Worm (Caenorhabditis elegans) whole organism, L3 larva: ENCODE measurements around the gene ztf-9.

Experiments
- aly-2 ChIP-seq: fragments of 150-350 bp; optimal IDR thresholded peaks from 2 replicates; lab custom pipeline; 2014; ENCODE audit warnings: missing biosample characterization, missing genetic modification characterization
- ama-1 ChIP-seq: fragments of 150-350 bp; optimal IDR thresholded peaks from 2 replicates; lab custom pipeline; 2018
- ceh-82 ChIP-seq: fragments of 150-350 bp; optimal IDR thresholded peaks from 2 replicates; lab custom pipeline; 2014; ENCODE audit warnings: missing biosample characterization, missing genetic modification characterization
- ceh-9 ChIP-seq: sonication (generic microtip); optimal IDR thresholded peaks from 2 replicates; lab custom pipeline; 2018; ENCODE audit warnings: missing biosample characterization, missing genetic modification characterization
- daf-12 ChIP-seq: fragments of 150-350 bp; optimal IDR thresholded peaks from 2 replicates; lab custom pipeline; 2014; ENCODE audit warnings: missing biosample characterization, missing genetic modification reagents, missing genetic modification characterization
- egl-27 ChIP-seq: sonication (generic microtip); optimal IDR thresholded peaks from 4 replicates; lab custom pipeline; 2017; ENCODE audit warnings: missing biosample characterization, missing genetic modification reagents, missing genetic modification characterization
- egl-5 ChIP-seq: fragments of 150-350 bp; optimal IDR thresholded peaks from 2 replicates; lab custom pipeline; 2017; ENCODE audit warnings: missing biosample characterization, missing genetic modification reagents, missing genetic modification characterization, inconsistent platforms
- elt-1 ChIP-seq: fragments of 150-350 bp; optimal IDR thresholded peaks from 2 replicates; lab custom pipeline; 2014; ENCODE audit warnings: missing biosample characterization, missing genetic modification characterization
- elt-2 ChIP-seq: sonication (generic microtip); optimal IDR thresholded peaks from 2 replicates; lab custom pipeline; 2016; ENCODE audit warnings: missing genetic modification reagents, mild to moderate bottlenecking, missing genetic modification characterization, missing compliant biosample characterization
- elt-3 ChIP-seq, 3 experiments: fragments of 150-350 bp in 1 of 3; sonication (generic microtip) in 2 of 3; optimal IDR thresholded peaks; 2 replicates in 2 of 3; 4 replicates in 1 of 3; lab custom pipeline; 2014 to 2017; ENCODE audit warnings: missing biosample characterization in 3 of 3, missing genetic modification characterization in 3 of 3
- eor-1 ChIP-seq, 2 experiments: fragments of 150-350 bp; optimal IDR thresholded peaks; 2 replicates each; lab custom pipeline; 2014 to 2018; ENCODE audit warnings: missing biosample characterization in 2 of 2, missing genetic modification characterization in 2 of 2
- fos-1 ChIP-seq: fragments of 150-350 bp; optimal IDR thresholded peaks from 2 replicates; lab custom pipeline; 2014; ENCODE audit warnings: missing biosample characterization, missing genetic modification characterization
- hmg-11 ChIP-seq: sonication (generic microtip); optimal IDR thresholded peaks from 2 replicates; lab custom pipeline; 2016; ENCODE audit warnings: missing genetic modification characterization, missing compliant biosample characterization
- jun-1 ChIP-seq: fragments of 150-350 bp; optimal IDR thresholded peaks from 2 replicates; lab custom pipeline; 2014; ENCODE audit warnings: missing biosample characterization, missing genetic modification reagents, missing genetic modification characterization
- lin-15B ChIP-seq: fragments of 150-350 bp; optimal IDR thresholded peaks from 2 replicates; lab custom pipeline; 2014; ENCODE audit warnings: missing biosample characterization, missing genetic modification characterization
- lsy-12 ChIP-seq: sonication (generic microtip); optimal IDR thresholded peaks from 2 replicates; lab custom pipeline; 2016; ENCODE audit warnings: mild to moderate bottlenecking, missing genetic modification characterization, missing compliant biosample characterization
- mdl-1 ChIP-seq: fragments of 150-350 bp; optimal IDR thresholded peaks from 2 replicates; lab custom pipeline; 2014; ENCODE audit warnings: missing biosample characterization, missing genetic modification characterization
- mml-1 ChIP-seq: fragments of 150-350 bp; sonication (generic microtip); optimal IDR thresholded peaks from 3 replicates; lab custom pipeline; 2014; ENCODE audit warnings: missing biosample characterization, missing genetic modification characterization
- nfya-1 ChIP-seq: sonication (generic microtip); optimal IDR thresholded peaks from 2 replicates; lab custom pipeline; 2017; ENCODE audit warnings: missing genetic modification characterization, mild to moderate bottlenecking, missing compliant biosample characterization, antibody characterized with exemption, moderate library complexity; ENCODE audit not compliant: insufficient read depth
- nhr-11 ChIP-seq: fragments of 150-350 bp; optimal IDR thresholded peaks from 2 replicates; lab custom pipeline; 2014; ENCODE audit warnings: missing biosample characterization, missing genetic modification characterization
- nhr-237 ChIP-seq: fragments of 150-350 bp; optimal IDR thresholded peaks from 2 replicates; lab custom pipeline; 2014; ENCODE audit warnings: missing biosample characterization, missing genetic modification characterization
- nhr-25 ChIP-seq: sonication (generic microtip); optimal IDR thresholded peaks from 2 replicates; lab custom pipeline; 2017; ENCODE audit warnings: missing biosample characterization, missing genetic modification characterization
- nhr-43 ChIP-seq: sonication (generic microtip); optimal IDR thresholded peaks from 2 replicates; lab custom pipeline; 2016; ENCODE audit warnings: mild to moderate bottlenecking, missing genetic modification characterization, missing compliant biosample characterization; ENCODE audit not compliant: poor library complexity, severe bottlenecking
- nhr-67 ChIP-seq: fragments of 150-350 bp; optimal IDR thresholded peaks from 2 replicates; lab custom pipeline; 2014; ENCODE audit warnings: missing biosample characterization, missing genetic modification characterization
- nhr-77 ChIP-seq: fragments of 150-350 bp; optimal IDR thresholded peaks from 2 replicates; lab custom pipeline; 2014; ENCODE audit warnings: missing biosample characterization, missing genetic modification characterization
- pha-4 ChIP-seq: fragments of 150-350 bp; optimal IDR thresholded peaks from 2 replicates; lab custom pipeline; 2014; ENCODE audit warnings: missing biosample characterization, missing genetic modification reagents, missing genetic modification characterization
- pqm-1 ChIP-seq: fragments of 150-350 bp; optimal IDR thresholded peaks from 2 replicates; lab custom pipeline; 2017; ENCODE audit warnings: missing biosample characterization, missing genetic modification characterization, inconsistent platforms
- sea-2 ChIP-seq: fragments of 150-350 bp; sonication (generic microtip); optimal IDR thresholded peaks from 4 replicates; lab custom pipeline; 2014; ENCODE audit warnings: missing biosample characterization, missing genetic modification reagents, missing genetic modification characterization
- skn-1 ChIP-seq: fragments of 150-350 bp; optimal IDR thresholded peaks from 2 replicates; lab custom pipeline; 2014; ENCODE audit warnings: missing biosample characterization, missing genetic modification characterization
- snpc-4 ChIP-seq: fragments of 150-350 bp; optimal IDR thresholded peaks from 2 replicates; lab custom pipeline; 2014; ENCODE audit warnings: missing biosample characterization, missing genetic modification characterization
- tbx-2 ChIP-seq: sonication (generic microtip); optimal IDR thresholded peaks from 2 replicates; lab custom pipeline; 2016; ENCODE audit warnings: mild to moderate bottlenecking, missing genetic modification characterization, missing compliant biosample characterization
- unc-62 ChIP-seq: fragments of 150-350 bp; sonication (generic microtip); optimal IDR thresholded peaks from 4 replicates; lab custom pipeline; 2014; ENCODE audit warnings: missing biosample characterization, missing genetic modification reagents, missing genetic modification characterization
- ztf-4 ChIP-seq: fragments of 150-350 bp; optimal IDR thresholded peaks from 2 replicates; lab custom pipeline; 2014; ENCODE audit warnings: missing biosample characterization, missing genetic modification characterization

The ztf-9 gene

DNA sequence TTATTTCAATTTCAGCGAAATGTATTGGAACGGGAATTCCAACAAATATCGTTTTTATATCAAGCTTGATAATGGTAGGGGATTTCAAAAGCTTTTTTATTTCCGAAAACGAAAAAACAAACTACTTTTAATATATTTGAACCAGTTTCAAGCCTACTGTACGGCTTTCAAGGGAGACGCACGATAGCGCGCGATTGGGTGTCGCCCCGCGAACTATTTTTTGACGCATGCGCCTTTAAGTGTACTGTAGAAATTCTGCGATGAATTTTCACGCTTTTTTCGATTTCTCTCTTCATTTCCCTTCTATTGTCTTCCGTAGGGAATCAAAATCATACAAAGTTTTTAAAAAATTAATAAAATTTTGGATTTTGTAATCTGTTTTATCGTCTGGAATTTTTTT lies 11.6 kb upstream of the ztf-9 start:
- no peak for TF ChIP-seq ama-1 (lab: Kevin White, UChicago)
- no peak for TF ChIP-seq elt-2 (tag; lab: Kevin White, UChicago)
- TF ChIP-seq tbx-2 (tag; lab: Kevin White, UChicago): no peak

DNA sequence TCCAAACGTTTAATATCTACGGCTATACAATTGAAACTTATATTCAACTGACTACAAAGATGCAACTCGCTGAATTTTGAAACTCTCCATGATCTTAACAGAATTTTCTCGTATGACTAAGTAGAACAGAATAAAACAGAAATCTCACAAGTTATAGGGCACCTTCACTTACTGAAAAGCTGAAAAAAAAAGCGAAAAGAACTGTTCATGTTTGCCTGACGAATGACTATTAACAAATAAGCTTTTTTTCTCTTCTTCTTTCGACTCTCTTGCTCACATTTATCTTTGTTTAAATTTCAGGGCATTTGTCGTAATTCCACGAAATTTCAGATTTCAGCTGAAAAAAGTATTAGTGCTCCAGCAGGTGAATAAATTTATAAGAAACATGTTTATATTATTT lies 10.8 kb upstream of the ztf-9 start, which contains the start of gene xbx-6:
xbx-6 (plus strand) TSS at position 301 of the 400 bp plus-strand sequence.
- TF ChIP-seq pqm-1 (tag; lab: Kevin White, UChicago) (no peak), nhr-77 (tag; lab: Kevin White, UChicago) (no peak), sea-2 (GFP tag; lab: Kevin White, UChicago) (no peak), elt-2 (tag; lab: Kevin White, UChicago) (no peak), eor-1 (tag; optimal IDR thresholded peaks at IDR 0.05; lab: Kevin White, UChicago) (no peak), mdl-1 (no peak), pha-4 (tag; lab: Kevin White, UChicago) (no peak), elt-1 (no peak), nfya-1 (tag; lab: Kevin White, UChicago) (no peak), egl-27 (tag; lab: Kevin White, UChicago) (no peak), lsy-12 (tag; lab: Kevin White, UChicago) (no peak), skn-1 (no peak), nhr-67 (tag; lab: Kevin White, UChicago) (no peak)

DNA sequence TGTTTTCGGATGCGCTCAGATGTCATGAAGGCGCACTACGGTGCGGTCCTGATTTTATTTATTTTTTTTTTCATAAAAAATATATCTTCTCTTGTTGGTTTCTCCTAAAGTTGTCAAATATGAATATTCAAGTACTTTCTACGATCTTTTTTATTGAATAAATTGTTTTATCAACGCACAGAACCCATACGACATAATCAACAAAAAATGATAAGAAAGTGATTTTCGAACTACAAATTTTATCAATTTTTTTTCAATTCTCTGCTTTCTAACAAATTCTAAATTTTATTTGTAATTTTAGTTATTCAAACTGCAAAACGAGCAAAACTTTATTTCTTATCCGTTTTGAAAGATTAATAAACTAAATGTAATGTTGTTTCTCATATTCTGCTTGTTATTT lies 9.9 kb upstream of the ztf-9 start:
- no peak for TF ChIP-seq lin-15B (tag; lab: Kevin White, UChicago)
- peak; percentile 32 for TF ChIP-seq pqm-1 (tag; lab: Kevin White, UChicago)
- no peak for TF ChIP-seq aly-2 (tag; lab: Kevin White, UChicago)
- no peak for TF ChIP-seq hmg-11 (tag; lab: Kevin White, UChicago)
- no peak for TF ChIP-seq sea-2 (GFP tag; lab: Kevin White, UChicago)
- TF ChIP-seq nhr-237: no peak
- peak; percentile 70 for TF ChIP-seq elt-2 (tag; lab: Kevin White, UChicago)
- no peak for TF ChIP-seq daf-12 (tag; lab: Kevin White, UChicago)

DNA sequence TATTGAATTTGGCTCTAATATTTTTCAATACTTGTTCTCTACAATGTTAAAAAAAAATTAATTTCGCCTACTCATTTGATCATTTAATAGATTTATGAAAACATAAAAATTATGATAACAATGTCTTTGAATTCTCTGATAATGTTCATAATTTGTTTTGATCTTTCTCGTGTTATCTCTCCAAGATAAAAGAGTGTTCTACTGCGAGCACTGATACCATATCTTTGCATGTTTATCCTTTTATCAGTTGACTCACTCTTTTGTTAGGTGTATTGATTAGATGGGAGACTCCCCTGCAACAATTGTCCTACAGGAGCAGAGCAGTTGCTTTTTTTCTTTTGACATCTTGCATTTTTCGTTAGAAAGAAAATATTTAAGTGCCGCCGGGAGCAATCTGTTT lies 7.3 kb upstream of the ztf-9 start:
- TF ChIP-seq elt-2 (tag; lab: Kevin White, UChicago) (peak; percentile 15), elt-3 (tag; optimal IDR thresholded peaks at IDR 0.05; lab: Kevin White, UChicago) (no peak)
- TF ChIP-seq, all 47 proteins: peak for 1

DNA sequence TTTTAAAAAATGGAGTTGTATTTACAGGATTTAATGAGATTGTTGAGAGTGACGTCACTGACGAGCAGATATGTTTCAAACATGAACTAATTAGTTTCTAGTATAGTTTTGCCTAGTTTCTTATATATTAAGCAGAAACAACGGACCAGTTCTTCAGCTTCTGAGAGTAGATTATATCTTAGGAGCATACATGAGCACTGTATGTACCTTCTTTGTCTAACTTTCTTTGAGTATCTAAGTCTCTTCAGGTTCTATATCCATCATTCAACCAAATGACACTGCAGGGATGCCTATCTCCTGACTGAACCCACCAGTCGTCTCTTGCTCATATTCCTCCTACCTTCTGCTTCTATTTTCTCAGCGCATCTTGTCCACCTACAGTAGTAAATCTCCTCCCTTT lies 4.8 kb upstream of the ztf-9 start, which contains the start of gene her-1:
her-1 (plus strand) TSS at position 301 of the 400 bp plus-strand sequence.
- no peak for TF ChIP-seq mml-1 (tag; lab: Kevin White, UChicago)
- TF ChIP-seq egl-5 (tag; lab: Kevin White, UChicago): no peak
- no peak for TF ChIP-seq nhr-25 (tag; lab: Kevin White, UChicago)
- TF ChIP-seq ceh-82 (tag; lab: Kevin White, UChicago): no peak
- no peak for TF ChIP-seq ztf-4
- TF ChIP-seq, all 47 proteins: peak for 0

DNA sequence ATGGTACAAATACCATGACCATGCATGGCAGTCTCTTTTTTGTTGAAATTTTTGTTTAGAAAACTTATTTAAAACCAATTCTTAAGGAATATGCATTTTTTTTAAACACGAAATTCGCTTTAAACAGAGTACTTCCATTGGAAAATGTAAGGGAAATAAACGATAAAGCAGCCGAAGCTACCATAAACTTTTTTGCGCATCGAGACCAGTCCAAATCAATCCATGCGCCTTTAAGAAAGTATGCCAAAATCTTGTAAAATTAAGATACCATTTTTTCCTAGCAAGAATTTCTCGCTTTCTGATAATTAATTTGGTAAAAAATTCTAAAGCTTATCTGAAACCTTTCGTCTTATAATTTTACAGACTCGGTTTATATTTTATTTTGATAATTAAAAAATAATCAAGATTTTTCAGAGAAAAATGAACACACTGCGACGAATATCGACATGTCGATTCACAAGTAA lies 722 bp upstream of the ztf-9 start, which contains the start of gene ZK287.7:
ZK287.7 (plus strand) TSS at position 414 of the 464 bp plus-strand sequence.
- TF ChIP-seq jun-1 (tag; lab: Kevin White, UChicago): no peak
- TF ChIP-seq snpc-4: no peak
- no peak for TF ChIP-seq nhr-43 (tag; lab: Kevin White, UChicago)
- TF ChIP-seq ama-1 (lab: Kevin White, UChicago): no peak
- no peak for TF ChIP-seq nhr-77 (tag; lab: Kevin White, UChicago)
- no peak for TF ChIP-seq ceh-9 (tag; lab: Kevin White, UChicago)
- TF ChIP-seq pqm-1 (tag; lab: Kevin White, UChicago): no peak
- no peak for TF ChIP-seq nhr-237
- TF ChIP-seq nhr-11 (tag; lab: Kevin White, UChicago): no peak
- no peak for TF ChIP-seq tbx-2 (tag; lab: Kevin White, UChicago)
- no peak for TF ChIP-seq lin-15B (tag; lab: Kevin White, UChicago)
- TF ChIP-seq pha-4 (tag; lab: Kevin White, UChicago): no peak
- no peak for TF ChIP-seq unc-62
- TF ChIP-seq ztf-4: no peak
- TF ChIP-seq fos-1 (tag; lab: Kevin White, UChicago): no peak
